Worm (Caenorhabditis elegans) whole organism, L1 larva: ENCODE data around the gene C50F4.1.

Experiments
- C04F5.9 ChIP-seq: sonication (generic microtip); optimal IDR thresholded peaks from 2 replicates; lab custom pipeline; 2016; ENCODE audit warnings: missing genetic modification characterization, missing compliant biosample characterization
- C16A3.4 ChIP-seq: fragments of 150-350 bp; optimal IDR thresholded peaks from 2 replicates; lab custom pipeline; 2014; ENCODE audit warnings: missing biosample characterization, missing genetic modification characterization
- F16B12.6 ChIP-seq: fragments of 150-350 bp; optimal IDR thresholded peaks from 2 replicates; lab custom pipeline; 2014; ENCODE audit warnings: missing biosample characterization, missing genetic modification characterization
- aha-1 ChIP-seq: fragments of 150-350 bp; optimal IDR thresholded peaks from 2 replicates; lab custom pipeline; 2014; ENCODE audit warnings: missing biosample characterization, missing genetic modification characterization
- aly-2 ChIP-seq: fragments of 150-350 bp; optimal IDR thresholded peaks from 2 replicates; lab custom pipeline; 2014; ENCODE audit warnings: missing biosample characterization, missing genetic modification characterization
- ama-1 ChIP-seq: fragments of 150-350 bp; optimal IDR thresholded peaks from 2 replicates; lab custom pipeline; 2014
- ceh-63 ChIP-seq: fragments of 200-800 bp; sonication (Bioruptor generic); optimal IDR thresholded peaks from 2 replicates; lab custom pipeline; 2018; ENCODE audit warnings: mild to moderate bottlenecking, missing genetic modification characterization, missing compliant biosample characterization
- ceh-88 ChIP-seq: fragments of 200-800 bp; sonication (Bioruptor generic); IDR thresholded peaks from 2 replicates; pipeline ENCODE4 v1.3.6; 2022; ENCODE audit warnings: missing genetic modification characterization, missing compliant biosample characterization
- ceh-90 ChIP-seq: sonication (generic microtip); optimal IDR thresholded peaks from 2 replicates; lab custom pipeline; 2016; ENCODE audit warnings: missing genetic modification characterization, missing compliant biosample characterization
- ces-1 ChIP-seq: fragments of 150-350 bp; optimal IDR thresholded peaks from 2 replicates; lab custom pipeline; 2014; ENCODE audit warnings: missing biosample characterization, missing genetic modification reagents, missing genetic modification characterization
- dpl-1 ChIP-seq, 3 experiments: fragments of 150-350 bp in 2 of 3; sonication (generic microtip) in 1 of 3; optimal IDR thresholded peaks; 2 replicates each; lab custom pipeline; 2014 to 2017; ENCODE audit warnings: missing biosample characterization in 3 of 3, missing genetic modification characterization in 3 of 3, missing genetic modification reagents in 3 of 3
- egl-27 ChIP-seq, 2 experiments: fragments of 150-350 bp in 1 of 2; sonication (generic microtip); optimal IDR thresholded peaks; 3 replicates each; lab custom pipeline; 2017 to 2018; ENCODE audit warnings: missing biosample characterization in 2 of 2, missing genetic modification characterization in 2 of 2, missing genetic modification reagents in 2 of 2
- ets-5 ChIP-seq: fragments of 200-800 bp; sonication (Bioruptor generic); IDR thresholded peaks from 2 replicates; pipeline ENCODE4 v1.3.6; 2022; ENCODE audit warnings: missing genetic modification characterization, missing compliant biosample characterization
- fkh-4 ChIP-seq: sonication (generic microtip); optimal IDR thresholded peaks from 2 replicates; lab custom pipeline; 2016; ENCODE audit warnings: missing compliant biosample characterization, missing genetic modification characterization, borderline replicate concordance
- fos-1 ChIP-seq: fragments of 150-350 bp; optimal IDR thresholded peaks from 2 replicates; lab custom pipeline; 2014; ENCODE audit warnings: missing biosample characterization, missing genetic modification characterization
- grh-1 ChIP-seq: fragments of 200-800 bp; sonication (Bioruptor generic); IDR thresholded peaks from 2 replicates; pipeline ENCODE4 v1.3.6; 2022; ENCODE audit warnings: missing genetic modification reagents, missing genetic modification characterization, missing compliant biosample characterization
- hlh-17 ChIP-seq: fragments of 200-800 bp; sonication (Bioruptor generic); optimal IDR thresholded peaks from 2 replicates; lab custom pipeline; 2018; ENCODE audit warnings: missing genetic modification characterization, mild to moderate bottlenecking, missing compliant biosample characterization, moderate library complexity, borderline replicate concordance
- hlh-4 ChIP-seq: sonication (generic microtip); optimal IDR thresholded peaks from 2 replicates; lab custom pipeline; 2016; ENCODE audit warnings: mild to moderate bottlenecking, missing genetic modification characterization, missing compliant biosample characterization
- hpl-2 ChIP-seq: fragments of 150-350 bp; optimal IDR thresholded peaks from 2 replicates; lab custom pipeline; 2014; ENCODE audit warnings: missing biosample characterization, missing genetic modification reagents, missing genetic modification characterization
- irx-1 ChIP-seq: sonication (generic microtip); optimal IDR thresholded peaks from 2 replicates; lab custom pipeline; 2016; ENCODE audit warnings: missing genetic modification characterization, missing compliant biosample characterization
- isw-1 ChIP-seq: fragments of 200-800 bp; sonication (Bioruptor generic); IDR thresholded peaks from 2 replicates; pipeline ENCODE4 v1.3.6; 2022; ENCODE audit warnings: missing genetic modification characterization, missing compliant biosample characterization
- lsy-2 ChIP-seq, 2 experiments: fragments of 150-350 bp; optimal IDR thresholded peaks; 2 replicates each; lab custom pipeline; 2014; ENCODE audit warnings: missing biosample characterization in 2 of 2, missing genetic modification characterization in 2 of 2
- mab-9 ChIP-seq: fragments of 200-800 bp; sonication (Bioruptor generic); IDR thresholded peaks from 2 replicates; pipeline ENCODE4 v1.3.6; 2022; ENCODE audit warnings: missing genetic modification reagents, missing genetic modification characterization, missing compliant biosample characterization
- mdl-1 ChIP-seq, 2 experiments: fragments of 150-350 bp; optimal IDR thresholded peaks; 2 replicates each; lab custom pipeline; 2014 to 2017; ENCODE audit warnings: missing biosample characterization in 2 of 2, missing genetic modification characterization in 2 of 2, inconsistent platforms in 1 of 2
- mef-2 ChIP-seq: fragments of 150-350 bp; optimal IDR thresholded peaks from 2 replicates; lab custom pipeline; 2014; ENCODE audit warnings: missing biosample characterization, missing genetic modification characterization
- mep-1 ChIP-seq: fragments of 150-350 bp; optimal IDR thresholded peaks from 2 replicates; lab custom pipeline; 2014; ENCODE audit warnings: missing biosample characterization, missing genetic modification characterization
- nhr-12 ChIP-seq: sonication (generic microtip); optimal IDR thresholded peaks from 2 replicates; lab custom pipeline; 2017; ENCODE audit warnings: missing biosample characterization, missing genetic modification characterization
- nhr-19 ChIP-seq: fragments of 200-800 bp; sonication (Bioruptor generic); conservative IDR thresholded peaks from 2 replicates; pipeline ENCODE4 v1.3.6; 2022; ENCODE audit warnings: missing genetic modification characterization, missing compliant biosample characterization
- nhr-20 ChIP-seq: sonication (generic microtip); optimal IDR thresholded peaks from 2 replicates; lab custom pipeline; 2016; ENCODE audit warnings: mild to moderate bottlenecking, missing genetic modification characterization, missing compliant biosample characterization
- nhr-237 ChIP-seq: fragments of 150-350 bp; optimal IDR thresholded peaks from 2 replicates; lab custom pipeline; 2014; ENCODE audit warnings: missing biosample characterization, missing genetic modification characterization
- nhr-28 ChIP-seq: fragments of 150-350 bp; optimal IDR thresholded peaks from 2 replicates; lab custom pipeline; 2014; ENCODE audit warnings: missing biosample characterization, missing genetic modification characterization
- nhr-76 ChIP-seq: sonication (generic microtip); optimal IDR thresholded peaks from 2 replicates; lab custom pipeline; 2017; ENCODE audit warnings: missing biosample characterization, missing genetic modification characterization
- nhr-77 ChIP-seq: fragments of 150-350 bp; optimal IDR thresholded peaks from 2 replicates; lab custom pipeline; 2014; ENCODE audit warnings: missing biosample characterization, missing genetic modification characterization
- nhr-90 ChIP-seq: sonication (generic microtip); optimal IDR thresholded peaks from 2 replicates; lab custom pipeline; 2016; ENCODE audit warnings: mild to moderate bottlenecking, missing genetic modification characterization, missing compliant biosample characterization; ENCODE audit not compliant: poor library complexity
- pag-3 ChIP-seq: sonication (generic microtip); optimal IDR thresholded peaks from 2 replicates; lab custom pipeline; 2017; ENCODE audit warnings: missing genetic modification characterization, mild to moderate bottlenecking, missing compliant biosample characterization, antibody characterized with exemption, borderline replicate concordance; ENCODE audit not compliant: insufficient read depth
- pax-3 ChIP-seq: fragments of 200-800 bp; sonication (Bioruptor generic); optimal IDR thresholded peaks from 2 replicates; lab custom pipeline; 2018; ENCODE audit warnings: mild to moderate bottlenecking, missing genetic modification characterization, moderate library complexity, missing compliant biosample characterization
- pqm-1 ChIP-seq: sonication (generic microtip); optimal IDR thresholded peaks from 3 replicates; lab custom pipeline; 2017; ENCODE audit warnings: missing biosample characterization, missing genetic modification characterization
- skn-1 ChIP-seq: fragments of 150-350 bp; optimal IDR thresholded peaks from 2 replicates; lab custom pipeline; 2014; ENCODE audit warnings: missing biosample characterization, missing genetic modification characterization
- snpc-4 ChIP-seq: fragments of 150-350 bp; optimal IDR thresholded peaks from 2 replicates; lab custom pipeline; 2014; ENCODE audit warnings: missing biosample characterization, missing genetic modification characterization
- sox-4 ChIP-seq: sonication (generic microtip); optimal IDR thresholded peaks from 2 replicates; lab custom pipeline; 2016; ENCODE audit warnings: missing genetic modification characterization, missing compliant biosample characterization
- sptf-1 ChIP-seq: fragments of 150-350 bp; optimal IDR thresholded peaks from 2 replicates; lab custom pipeline; 2014; ENCODE audit warnings: missing biosample characterization, missing genetic modification characterization
- swsn-7 ChIP-seq: sonication (generic microtip); optimal IDR thresholded peaks from 2 replicates; lab custom pipeline; 2016; ENCODE audit warnings: missing genetic modification characterization, missing compliant biosample characterization
- tbx-2 ChIP-seq: sonication (generic microtip); optimal IDR thresholded peaks from 2 replicates; lab custom pipeline; 2016; ENCODE audit warnings: missing genetic modification characterization, missing compliant biosample characterization
- tlp-1 ChIP-seq: fragments of 150-350 bp; optimal IDR thresholded peaks from 2 replicates; lab custom pipeline; 2014; ENCODE audit warnings: missing biosample characterization, missing genetic modification characterization
- unc-130 ChIP-seq: fragments of 150-350 bp; optimal IDR thresholded peaks from 2 replicates; lab custom pipeline; 2017; ENCODE audit warnings: missing biosample characterization, missing genetic modification characterization, inconsistent platforms
- unc-30 ChIP-seq: sonication (generic microtip); optimal IDR thresholded peaks from 2 replicates; lab custom pipeline; 2017; ENCODE audit warnings: missing biosample characterization, missing genetic modification characterization
- unc-62 ChIP-seq: fragments of 150-350 bp; optimal IDR thresholded peaks from 2 replicates; lab custom pipeline; 2014; ENCODE audit warnings: missing biosample characterization, missing genetic modification reagents, missing genetic modification characterization
- unc-98 ChIP-seq: fragments of 200-800 bp; sonication (Bioruptor generic); IDR thresholded peaks from 2 replicates; pipeline ENCODE4 v1.3.6; 2022; ENCODE audit warnings: missing genetic modification characterization, missing compliant biosample characterization
- vab-15 ChIP-seq: sonication (generic microtip); optimal IDR thresholded peaks from 2 replicates; lab custom pipeline; 2017; ENCODE audit warnings: missing genotype, mild to moderate bottlenecking, missing genetic modification characterization, missing compliant biosample characterization
- zag-1 ChIP-seq: fragments of 150-350 bp; optimal IDR thresholded peaks from 2 replicates; lab custom pipeline; 2014; ENCODE audit warnings: missing biosample characterization, missing genetic modification characterization
- ztf-11 ChIP-seq, 2 experiments: sonication (generic microtip); optimal IDR thresholded peaks; 2 replicates each; lab custom pipeline; 2016 to 2017; ENCODE audit warnings: missing genetic modification characterization in 2 of 2, missing biosample characterization in 1 of 2, missing compliant biosample characterization in 1 of 2
- ztf-4 ChIP-seq: fragments of 150-350 bp; optimal IDR thresholded peaks from 2 replicates; lab custom pipeline; 2014; ENCODE audit warnings: missing biosample characterization, missing genetic modification characterization

The C50F4.1 gene

DNA sequence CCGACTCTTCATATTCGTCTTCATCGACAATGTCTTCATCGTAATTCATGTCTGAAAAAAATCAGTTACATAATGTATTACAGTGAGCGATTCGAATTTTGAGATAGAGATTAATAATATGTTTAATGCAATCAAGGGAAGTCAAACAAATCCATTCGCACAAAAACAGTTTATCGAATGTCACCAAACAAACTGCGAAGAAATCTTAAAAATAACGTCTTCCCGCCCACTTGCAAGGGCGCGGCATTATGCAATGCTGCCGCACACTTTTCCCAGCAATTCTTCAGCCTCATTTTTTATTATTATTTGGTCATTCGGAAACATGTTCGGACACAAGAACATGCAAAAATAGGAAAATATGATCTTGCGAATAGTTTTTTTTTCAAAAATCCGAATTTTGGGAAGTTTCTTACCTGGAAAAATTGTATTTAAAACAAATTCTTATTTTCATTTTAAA, 17.6 kb downstream of the C50F4.1 start, which contains the start of gene mdf-1 (continued):
- TF ChIP-seq pax-3 (tag; lab: Kevin White, UChicago) = no peak
- TF ChIP-seq pag-3 (tag; lab: Kevin White, UChicago) = no peak
- no peak for TF ChIP-seq nhr-237 (tag; lab: Kevin White, UChicago)
- no peak for TF ChIP-seq pqm-1
- TF ChIP-seq sptf-1 (tag; lab: Kevin White, UChicago) = no peak
- TF ChIP-seq isw-1 (GFP tag; lab: Robert Waterston, UW) = no peak
- no peak for TF ChIP-seq fos-1
- no peak for TF ChIP-seq C04F5.9 (tag; lab: Kevin White, UChicago)
- no peak for TF ChIP-seq zag-1 (tag; lab: Kevin White, UChicago)
- TF ChIP-seq hlh-17 = no peak
- peak in 1 of 2 experiments; percentile 45 for TF ChIP-seq mdl-1 (tag; optimal IDR thresholded peaks at IDR 0.05; lab: Kevin White, UChicago)
- peak; percentile 60 for TF ChIP-seq tbx-2 (tag; lab: Kevin White, UChicago)
- no peak for TF ChIP-seq aly-2 (tag; lab: Kevin White, UChicago)
- no peak for TF ChIP-seq nhr-76
- TF ChIP-seq snpc-4 (tag; lab: Kevin White, UChicago) = peak; percentile 35
- TF ChIP-seq vab-15 (tag; lab: Kevin White, UChicago) = no peak
- TF ChIP-seq unc-98 (GFP tag; lab: Robert Waterston, UW) = no peak
- TF ChIP-seq nhr-12 (tag; lab: Kevin White, UChicago) = no peak
- TF ChIP-seq mep-1 (tag; lab: Kevin White, UChicago) = peak; percentile 26
- TF ChIP-seq ztf-4 (tag; lab: Kevin White, UChicago) = peak; percentile 24
- no peak for TF ChIP-seq nhr-77
- TF ChIP-seq unc-62 (GFP tag; lab: Kevin White, UChicago) = no peak
- no peak for TF ChIP-seq grh-1 (GFP tag; lab: Robert Waterston, UW)
- TF ChIP-seq ama-1 (lab: Kevin White, UChicago) = peak; percentile 29
- TF ChIP-seq fkh-4 (tag; lab: Kevin White, UChicago) = no peak
- no peak for TF ChIP-seq ces-1 (GFP tag; lab: Kevin White, UChicago)
- TF ChIP-seq F16B12.6 (tag; lab: Kevin White, UChicago) = peak; percentile 10
- no peak for TF ChIP-seq unc-30 (tag; lab: Kevin White, UChicago)
- TF ChIP-seq skn-1 = peak; percentile 67
- no peak for TF ChIP-seq mef-2 (tag; lab: Kevin White, UChicago)
- peak; percentile 67 for TF ChIP-seq swsn-7
- peak; percentile 58 for TF ChIP-seq unc-130 (tag; lab: Kevin White, UChicago)
- peak; percentile 85 to 93 (median 89) for TF ChIP-seq dpl-1 (GFP tag; optimal IDR thresholded peaks at IDR 0.05; lab: Kevin White, UChicago)
- TF ChIP-seq egl-27 (tag; optimal IDR thresholded peaks at IDR 0.05; lab: Kevin White, UChicago) = no peak
- TF ChIP-seq hlh-4 = no peak
- no peak for TF ChIP-seq ztf-11 (tag; optimal IDR thresholded peaks at IDR 0.05; lab: Kevin White, UChicago)
- TF ChIP-seq C16A3.4 (tag; lab: Kevin White, UChicago) = peak; percentile 85
- TF ChIP-seq hpl-2 = no peak
- peak; percentile 68 for TF ChIP-seq nhr-90 (tag; lab: Kevin White, UChicago)
- peak; percentile 49 for TF ChIP-seq nhr-19 (GFP tag; lab: Robert Waterston, UW)
- no peak for TF ChIP-seq mab-9 (GFP tag; lab: Robert Waterston, UW)

DNA sequence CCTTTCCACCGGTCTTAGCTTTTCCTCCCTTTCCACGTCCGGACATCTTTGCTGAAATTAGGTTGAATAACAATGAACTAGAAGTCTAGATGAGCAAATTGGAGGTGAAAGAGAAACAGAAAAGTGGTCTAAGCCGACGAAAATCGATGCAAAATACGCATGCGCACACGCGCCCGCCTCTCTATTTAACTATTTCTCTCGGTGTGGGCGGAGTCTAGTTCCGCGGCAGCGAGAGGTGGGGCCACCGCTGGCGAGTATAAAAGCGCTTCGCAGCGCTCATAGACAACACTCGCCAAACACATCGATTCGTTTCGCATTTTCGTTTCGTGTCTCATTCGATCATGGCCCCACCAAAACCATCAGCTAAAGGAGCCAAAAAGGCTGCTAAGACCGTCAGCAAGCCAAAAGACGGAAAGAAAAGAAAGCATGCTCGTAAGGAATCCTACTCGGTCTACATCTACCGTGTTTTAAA, 18.7 kb downstream of the C50F4.1 start, which contains the start of the genes his-35 and his-41:
TSS of gene his-35 (minus strand) at position 51 of the 472 bp plus-strand sequence.
TSS of gene his-41 (plus strand) at position 299 of the 472 bp plus-strand sequence.
- no peak for TF ChIP-seq pag-3 (tag; lab: Kevin White, UChicago)
- no peak for TF ChIP-seq ces-1 (GFP tag; lab: Kevin White, UChicago)
- 0 out of 2 replicates have a peak, but pooled peaks have one; percentile 14 for TF ChIP-seq grh-1 (GFP tag; lab: Robert Waterston, UW)
- TF ChIP-seq tlp-1 = no peak
- no peak for TF ChIP-seq ceh-90 (tag; lab: Kevin White, UChicago)
- peak; percentile 33 to 47 for TF ChIP-seq lsy-2 (tag; optimal IDR thresholded peaks at IDR 0.05; lab: Kevin White, UChicago)
- TF ChIP-seq ets-5 (GFP tag; lab: Robert Waterston, UW) = no peak
- TF ChIP-seq ceh-88 (GFP tag; lab: Robert Waterston, UW) = 0 out of 2 replicates have a peak, but pooled peaks have one; percentile 10
- peak; percentile 77 for TF ChIP-seq nhr-20 (tag; lab: Kevin White, UChicago)
- no peak for TF ChIP-seq aha-1
- no peak for TF ChIP-seq C04F5.9 (tag; lab: Kevin White, UChicago)
- peak; percentile 9 to 45 (median 43) for TF ChIP-seq dpl-1 (GFP tag; optimal IDR thresholded peaks at IDR 0.05; lab: Kevin White, UChicago)
- peak; percentile 45; the same call in 1 of the 2 replicates for TF ChIP-seq mab-9 (GFP tag; lab: Robert Waterston, UW)
- TF ChIP-seq sox-4 (tag; lab: Kevin White, UChicago) = no peak
- no peak for TF ChIP-seq nhr-12 (tag; lab: Kevin White, UChicago)
- no peak for TF ChIP-seq ceh-63 (GFP tag; lab: Kevin White, UChicago)
- TF ChIP-seq fkh-4 (tag; lab: Kevin White, UChicago) = no peak
- TF ChIP-seq isw-1 (GFP tag; lab: Robert Waterston, UW) = peak; percentile 31; the same call in 1 of the 2 replicates
- TF ChIP-seq irx-1 = peak; percentile 55
- TF ChIP-seq ama-1 (lab: Kevin White, UChicago) = peak; percentile 60
- no peak for TF ChIP-seq nhr-28 (tag; lab: Kevin White, UChicago)
